Worm (Caenorhabditis elegans): ENCODE measurements around the gene F14F7.4.

ce11 chrIII:12990997-12991396 lies 38.5 kb downstream of the F14F7.4 start, which contains the start of gene ZK1010.12:
- TF ChIP-seq nhr-76 (tag; optimal IDR thresholded peaks at IDR 0.05) = no peak
- no peak for TF ChIP-seq pqm-1 (tag; optimal IDR thresholded peaks at IDR 0.05)
- no peak for TF ChIP-seq R02D3.7 (tag; optimal IDR thresholded peaks at IDR 0.05)
- TF ChIP-seq egl-27 (tag; optimal IDR thresholded peaks at IDR 0.05) = no peak
- TF ChIP-seq ama-1 (optimal IDR thresholded peaks at IDR 0.05) = no peak
- TF ChIP-seq eor-1 (tag; optimal IDR thresholded peaks at IDR 0.05) = no peak
- TF ChIP-seq elt-2 (tag; optimal IDR thresholded peaks at IDR 0.05) = no peak
- TF ChIP-seq nhr-43 (tag; optimal IDR thresholded peaks at IDR 0.05; ENCODE audit: poor library complexity, severe bottlenecking) = no peak
- no peak for TF ChIP-seq unc-39 (tag; optimal IDR thresholded peaks at IDR 0.05)
- no peak for TF ChIP-seq unc-62 (GFP tag; optimal IDR thresholded peaks at IDR 0.05)
- TF ChIP-seq ceh-16 (tag; optimal IDR thresholded peaks at IDR 0.05) = no peak
- no peak for TF ChIP-seq mdl-1 (tag; optimal IDR thresholded peaks at IDR 0.05)
